Fruit fly (Drosophila melanogaster) whole organism, prepupa: ENCODE measurements around the gene mnb.

Source experiments
- Blimp-1 ChIP-seq: fragments of 200-800 bp; sonication (Bioruptor generic); optimal IDR thresholded peaks from 3 replicates; lab custom pipeline; 2017; ENCODE audit warnings: missing biosample characterization, missing genetic modification characterization, mild to moderate bottlenecking, moderate library complexity, missing genetic modification reagents
- CG10631 ChIP-seq: fragments of 200-800 bp; sonication (Bioruptor generic); optimal IDR thresholded peaks from 2 replicates; lab custom pipeline; 2016; ENCODE audit warnings: missing biosample characterization, missing genetic modification characterization
- CG10669 ChIP-seq: fragments of 200-800 bp; sonication (Bioruptor generic); optimal IDR thresholded peaks from 3 replicates; lab custom pipeline; 2018; ENCODE audit warnings: missing biosample characterization, mild to moderate bottlenecking, missing genetic modification characterization, moderate library complexity
- CG11762 ChIP-seq: fragments of 200-800 bp; sonication (Bioruptor generic); optimal IDR thresholded peaks from 3 replicates; lab custom pipeline; 2016; ENCODE audit warnings: missing biosample characterization, missing genetic modification characterization; ENCODE audit not compliant: insufficient read depth
- CG11902 ChIP-seq: fragments of 200-800 bp; sonication (Bioruptor generic); optimal IDR thresholded peaks from 3 replicates; lab custom pipeline; 2016; ENCODE audit warnings: missing biosample characterization, missing genetic modification characterization
- CG1621 ChIP-seq: fragments of 200-800 bp; sonication (Bioruptor generic); optimal IDR thresholded peaks from 3 replicates; lab custom pipeline; 2018; ENCODE audit warnings: missing biosample characterization, mild to moderate bottlenecking, missing genetic modification characterization
- CG16779 ChIP-seq: fragments of 200-800 bp; sonication (Bioruptor generic); optimal IDR thresholded peaks from 3 replicates; lab custom pipeline; 2017; ENCODE audit warnings: missing biosample characterization, mild to moderate bottlenecking, missing genetic modification characterization
- CG31627 ChIP-seq: fragments of 200-800 bp; sonication (Bioruptor generic); optimal IDR thresholded peaks from 3 replicates; lab custom pipeline; 2016; ENCODE audit warnings: missing biosample characterization, missing genetic modification characterization
- CG32006 ChIP-seq: fragments of 200-800 bp; sonication (Bioruptor generic); optimal IDR thresholded peaks from 3 replicates; lab custom pipeline; 2017; ENCODE audit warnings: missing biosample characterization, mild to moderate bottlenecking, missing genetic modification characterization
- CG3919 ChIP-seq: fragments of 200-800 bp; sonication (Bioruptor generic); optimal IDR thresholded peaks from 3 replicates; lab custom pipeline; 2016; ENCODE audit warnings: missing biosample characterization, missing genetic modification characterization
- CG4318 ChIP-seq: fragments of 200-800 bp; sonication (Bioruptor generic); optimal IDR thresholded peaks from 3 replicates; lab custom pipeline; 2017; ENCODE audit warnings: missing biosample characterization, mild to moderate bottlenecking, missing genetic modification characterization
- CG6163 ChIP-seq: fragments of 200-800 bp; sonication (Bioruptor generic); IDR thresholded peaks from 3 replicates; pipeline ENCODE4 v1.3.6; 2022; ENCODE audit warnings: missing biosample characterization, missing genetic modification characterization
- CG6276 ChIP-seq: fragments of 200-800 bp; sonication (Bioruptor generic); optimal IDR thresholded peaks from 2 replicates; lab custom pipeline; 2017; ENCODE audit warnings: missing biosample characterization, mild to moderate bottlenecking, missing genetic modification characterization
- CG6792 ChIP-seq: fragments of 200-800 bp; sonication (Bioruptor generic); optimal IDR thresholded peaks from 3 replicates; lab custom pipeline; 2016; ENCODE audit warnings: missing biosample characterization, missing genetic modification characterization
- CG6808 ChIP-seq: fragments of 200-800 bp; sonication (Bioruptor generic); optimal IDR thresholded peaks from 3 replicates; lab custom pipeline; 2017; ENCODE audit warnings: missing biosample characterization, missing genetic modification characterization, mild to moderate bottlenecking, moderate library complexity, missing genetic modification reagents
- CG6854 ChIP-seq: fragments of 200-800 bp; sonication (Bioruptor generic); optimal IDR thresholded peaks from 2 replicates; lab custom pipeline; 2017; ENCODE audit warnings: missing biosample characterization, mild to moderate bottlenecking, missing genetic modification characterization
- CG7368 ChIP-seq: fragments of 200-800 bp; sonication (Bioruptor generic); optimal IDR thresholded peaks from 3 replicates; lab custom pipeline; 2016; ENCODE audit warnings: missing biosample characterization, missing genetic modification characterization
- CG8119 ChIP-seq: fragments of 200-800 bp; sonication (Bioruptor generic); IDR thresholded peaks from 3 replicates; pipeline ENCODE4 v1.3.6; 2022; ENCODE audit warnings: missing biosample characterization, missing genetic modification characterization
- CG8319 ChIP-seq: fragments of 200-800 bp; sonication (Bioruptor generic); optimal IDR thresholded peaks from 3 replicates; lab custom pipeline; 2016; ENCODE audit warnings: missing biosample characterization, missing genetic modification characterization
- CG9139 ChIP-seq: fragments of 200-800 bp; sonication (Bioruptor generic); optimal IDR thresholded peaks from 3 replicates; lab custom pipeline; 2017; ENCODE audit warnings: missing biosample characterization, mild to moderate bottlenecking, missing genetic modification characterization
- Eip75B ChIP-seq: fragments of 200-800 bp; sonication (Bioruptor generic); optimal IDR thresholded peaks from 3 replicates; lab custom pipeline; 2016; ENCODE audit warnings: missing biosample characterization, missing genetic modification characterization
- Eip78C ChIP-seq: fragments of 200-800 bp; sonication (Bioruptor generic); peaks from one replicate; lab custom pipeline; 2016; ENCODE audit warnings: missing biosample characterization, missing genetic modification characterization
- Eip93F ChIP-seq: fragments of 200-800 bp; sonication (Bioruptor generic); optimal IDR thresholded peaks from 2 replicates; lab custom pipeline; 2016; ENCODE audit warnings: missing biosample characterization, mild to moderate bottlenecking, missing genetic modification characterization
- Gug ChIP-seq: fragments of 200-800 bp; sonication (Bioruptor generic); IDR thresholded peaks from 2 replicates; pipeline ENCODE4 v1.3.6; 2022; ENCODE audit warnings: missing biosample characterization, missing genetic modification characterization
- Hr38 ChIP-seq: sonication (Bioruptor generic); optimal IDR thresholded peaks from 2 replicates; lab custom pipeline; 2016; ENCODE audit warnings: missing biosample characterization, missing genetic modification characterization
- Hr39 ChIP-seq: fragments of 200-800 bp; sonication (Bioruptor generic); optimal IDR thresholded peaks from 2 replicates; lab custom pipeline; 2016; ENCODE audit warnings: missing biosample characterization, missing genetic modification characterization
- Hr4 ChIP-seq: fragments of 200-800 bp; sonication (Bioruptor generic); optimal IDR thresholded peaks from 3 replicates; lab custom pipeline; 2016; ENCODE audit warnings: missing biosample characterization, missing genetic modification characterization
- Lpt ChIP-seq: fragments of 200-800 bp; sonication (Bioruptor generic); optimal IDR thresholded peaks from 3 replicates; lab custom pipeline; 2016; ENCODE audit warnings: missing biosample characterization, missing genetic modification characterization
- Met ChIP-seq: fragments of 200-800 bp; sonication (Bioruptor generic); optimal IDR thresholded peaks from 3 replicates; lab custom pipeline; 2016; ENCODE audit warnings: missing biosample characterization, missing genetic modification characterization
- Smox ChIP-seq: fragments of 200-800 bp; sonication (Bioruptor generic); optimal IDR thresholded peaks from 3 replicates; lab custom pipeline; 2016; ENCODE audit warnings: missing biosample characterization, missing genetic modification characterization
- Sox102F ChIP-seq: fragments of 200-800 bp; sonication (Bioruptor generic); optimal IDR thresholded peaks from 2 replicates; lab custom pipeline; 2016; ENCODE audit warnings: missing biosample characterization, mild to moderate bottlenecking, missing genetic modification characterization
- Sox14 ChIP-seq: fragments of 200-800 bp; sonication (Bioruptor generic); optimal IDR thresholded peaks from 3 replicates; lab custom pipeline; 2016; ENCODE audit warnings: missing biosample characterization, missing genetic modification characterization
- Sox15 ChIP-seq: fragments of 200-800 bp; sonication (Bioruptor generic); optimal IDR thresholded peaks from 3 replicates; lab custom pipeline; 2016; ENCODE audit warnings: missing biosample characterization, missing genetic modification characterization
- acj6 ChIP-seq: fragments of 200-800 bp; sonication (Bioruptor generic); optimal IDR thresholded peaks from 3 replicates; lab custom pipeline; 2016; ENCODE audit warnings: missing biosample characterization, missing genetic modification characterization
- cyc ChIP-seq: fragments of 200-800 bp; sonication (Bioruptor generic); optimal IDR thresholded peaks from 3 replicates; lab custom pipeline; 2016; ENCODE audit warnings: missing biosample characterization, missing genetic modification characterization
- dac ChIP-seq: fragments of 200-800 bp; sonication (Bioruptor generic); optimal IDR thresholded peaks from 2 replicates; lab custom pipeline; 2017; ENCODE audit warnings: missing biosample characterization, mild to moderate bottlenecking, missing genetic modification characterization
- fd59A ChIP-seq: fragments of 200-800 bp; sonication (Bioruptor generic); optimal IDR thresholded peaks from 2 replicates; lab custom pipeline; 2017; ENCODE audit warnings: missing biosample characterization, mild to moderate bottlenecking, missing genetic modification characterization, missing genetic modification reagents
- fd85E ChIP-seq: fragments of 200-800 bp; sonication (Bioruptor generic); optimal IDR thresholded peaks from 3 replicates; lab custom pipeline; 2016; ENCODE audit warnings: missing biosample characterization, missing genetic modification characterization
- fkh ChIP-seq: fragments of 200-800 bp; sonication (Bioruptor generic); optimal IDR thresholded peaks from 3 replicates; lab custom pipeline; 2017; ENCODE audit warnings: missing biosample characterization, mild to moderate bottlenecking, missing genetic modification characterization, moderate library complexity
- lz ChIP-seq: fragments of 200-800 bp; sonication (Bioruptor generic); optimal IDR thresholded peaks from 3 replicates; lab custom pipeline; 2016; ENCODE audit warnings: missing biosample characterization, missing genetic modification characterization
- net ChIP-seq: fragments of 200-800 bp; sonication (Bioruptor generic); optimal IDR thresholded peaks from 3 replicates; lab custom pipeline; 2016; ENCODE audit warnings: missing biosample characterization, missing genetic modification characterization
- pdm3 ChIP-seq: fragments of 200-800 bp; sonication (Bioruptor generic); optimal IDR thresholded peaks from 3 replicates; lab custom pipeline; 2016; ENCODE audit warnings: missing biosample characterization, missing genetic modification characterization
- salr ChIP-seq, 2 experiments: fragments of 200-800 bp; sonication (Bioruptor generic); optimal IDR thresholded peaks; 3 replicates each; lab custom pipeline; 2016 to 2018; ENCODE audit warnings: missing biosample characterization in 2 of 2, missing genetic modification characterization in 2 of 2, mild to moderate bottlenecking in 1 of 2
- spab ChIP-seq: fragments of 200-800 bp; sonication (Bioruptor generic); optimal IDR thresholded peaks from 2 replicates; lab custom pipeline; 2017; ENCODE audit warnings: missing biosample characterization, mild to moderate bottlenecking, missing genetic modification characterization, missing genetic modification reagents
- topi ChIP-seq: fragments of 200-800 bp; sonication (Bioruptor generic); optimal IDR thresholded peaks from 3 replicates; lab custom pipeline; 2016; ENCODE audit warnings: missing biosample characterization, missing genetic modification characterization
- vri ChIP-seq: fragments of 200-800 bp; sonication (Bioruptor generic); optimal IDR thresholded peaks from 3 replicates; lab custom pipeline; 2016; ENCODE audit warnings: missing biosample characterization, mild to moderate bottlenecking, missing genetic modification characterization

Gene mnb

dm6 chrX:17830211-17830616 lies 56.8 kb downstream of the mnb start (continued):
- no peak for TF ChIP-seq Blimp-1 (GFP tag; lab: Kevin White, UChicago)
- peak in 1 of 2 experiments; percentile 12 for TF ChIP-seq salr (GFP tag; optimal IDR thresholded peaks at IDR 0.05; lab: Kevin White, UChicago)
- peak; percentile 50 for TF ChIP-seq pdm3 (GFP tag; lab: Kevin White, UChicago)
- TF ChIP-seq Sox14 = peak; percentile 50
- peak; percentile 24 for TF ChIP-seq spab
- TF ChIP-seq Sox102F (GFP tag; lab: Kevin White, UChicago) = peak; percentile 60
- peak; percentile 63 for TF ChIP-seq CG6808
- no peak for TF ChIP-seq CG9139 (GFP tag; lab: Kevin White, UChicago)
- peak; percentile 66 for TF ChIP-seq CG32006 (GFP tag; lab: Kevin White, UChicago)
- no peak for TF ChIP-seq CG16779
- TF ChIP-seq vri (GFP tag; lab: Kevin White, UChicago) = no peak
- no peak for TF ChIP-seq CG6854
- TF ChIP-seq Hr38 (GFP tag; lab: Kevin White, UChicago) = no peak
- no peak for TF ChIP-seq net (GFP tag; lab: Kevin White, UChicago)
- TF ChIP-seq Gug = no peak
- TF ChIP-seq Hr39 (GFP tag; lab: Kevin White, UChicago) = peak; percentile 48
- TF ChIP-seq fd59A (GFP tag; lab: Kevin White, UChicago) = peak; percentile 49
- peak; percentile 53 for TF ChIP-seq CG10669 (GFP tag; lab: Kevin White, UChicago)
- TF ChIP-seq Met (GFP tag; lab: Kevin White, UChicago) = peak; percentile 50
- TF ChIP-seq CG10631 (GFP tag; lab: Kevin White, UChicago) = peak; percentile 61
- TF ChIP-seq lz (GFP tag; lab: Kevin White, UChicago) = peak; percentile 63
- peak; percentile 61 for TF ChIP-seq Eip78C (GFP tag; lab: Kevin White, UChicago)
- TF ChIP-seq acj6 (GFP tag; lab: Kevin White, UChicago) = peak; percentile 51
- TF ChIP-seq CG31627 (GFP tag; lab: Kevin White, UChicago) = peak; percentile 45
- TF ChIP-seq Sox15 (GFP tag; lab: Kevin White, UChicago) = no peak

- peak; percentile 82 for TF ChIP-seq CG32006 (GFP tag; lab: Kevin White, UChicago)
- TF ChIP-seq CG6854 = no peak
- TF ChIP-seq Sox15 (GFP tag; lab: Kevin White, UChicago) = peak; percentile 47
- no peak for TF ChIP-seq Blimp-1 (GFP tag; lab: Kevin White, UChicago)
- peak; percentile 15 for TF ChIP-seq CG6163 (GFP tag; lab: Robert Waterston, UW)
- TF ChIP-seq dac (GFP tag; lab: Kevin White, UChicago) = peak; percentile 65
- peak; percentile 3 for TF ChIP-seq CG8319 (GFP tag; lab: Kevin White, UChicago)
- TF ChIP-seq fkh = peak; percentile 16
- peak in 1 of 2 experiments; percentile 51 for TF ChIP-seq salr (GFP tag; optimal IDR thresholded peaks at IDR 0.05; lab: Kevin White, UChicago)
- peak; percentile 21 for TF ChIP-seq CG31627 (GFP tag; lab: Kevin White, UChicago)
- TF ChIP-seq acj6 (GFP tag; lab: Kevin White, UChicago) = peak; percentile 30
- TF ChIP-seq vri (GFP tag; lab: Kevin White, UChicago) = no peak
- peak; percentile 81 for TF ChIP-seq CG6276 (GFP tag; lab: Kevin White, UChicago)
- peak; percentile 37 for TF ChIP-seq CG1621
- TF ChIP-seq Lpt (GFP tag; lab: Kevin White, UChicago) = peak; percentile 16
- TF ChIP-seq Hr4 = peak; percentile 68
- TF ChIP-seq Hr39 (GFP tag; lab: Kevin White, UChicago) = peak; percentile 50
- TF ChIP-seq CG10631 (GFP tag; lab: Kevin White, UChicago) = peak; percentile 35
- TF ChIP-seq Smox = peak; percentile 26
- TF ChIP-seq Eip93F = no peak
- TF ChIP-seq lz (GFP tag; lab: Kevin White, UChicago) = peak; percentile 29
- peak; percentile 43; the same call in 1 of the 2 replicates for TF ChIP-seq Gug
- TF ChIP-seq CG4318 (GFP tag; lab: Kevin White, UChicago) = peak; percentile 69
- TF ChIP-seq CG11762 (GFP tag; lab: Kevin White, UChicago) = peak; percentile 44
- TF ChIP-seq Eip75B (GFP tag; lab: Kevin White, UChicago) = peak; percentile 39
- TF ChIP-seq fd85E (GFP tag; lab: Kevin White, UChicago) = no peak
- TF ChIP-seq Eip78C (GFP tag; lab: Kevin White, UChicago) = peak; percentile 95
- peak; percentile 60 for TF ChIP-seq topi
- TF ChIP-seq CG6792 (GFP tag; lab: Kevin White, UChicago) = peak; percentile 58
- TF ChIP-seq CG8119 (GFP tag; lab: Robert Waterston, UW) = peak; percentile 77
- TF ChIP-seq cyc (GFP tag; lab: Kevin White, UChicago) = peak; percentile 10
- TF ChIP-seq CG11902 (GFP tag; lab: Kevin White, UChicago) = peak; percentile 15
- TF ChIP-seq CG7368 (GFP tag; lab: Kevin White, UChicago) = peak; percentile 8
- TF ChIP-seq CG3919 (GFP tag; lab: Kevin White, UChicago) = peak; percentile 57
Measured at dm6 chrX:17829083-17829997, 57.7 kb downstream of the mnb start.
